Worm (Caenorhabditis elegans) whole organism, L4/young adult: Measurements from ENCODE around the gene gst-11.

Experiments used
- W03F9.2 ChIP-seq: fragments of 150-350 bp; optimal IDR thresholded peaks from 2 replicates; lab custom pipeline; 2014; ENCODE audit warnings: missing biosample characterization, missing genetic modification characterization
- him-1 ChIP-seq: sonication (generic microtip); optimal IDR thresholded peaks from 2 replicates; lab custom pipeline; 2016; ENCODE audit warnings: missing genotype, missing genetic modification reagents, missing genetic modification characterization, missing compliant biosample characterization

- TF ChIP-seq W03F9.2 (no peak), him-1 (no peak)
These were observed 43.0 kb downstream of the gst-11 start for ce11 chrX:3590510-3590909.
